Fruit fly (Drosophila melanogaster): ENCODE results near the gene BBS5.

BBS5 gene

DNA sequence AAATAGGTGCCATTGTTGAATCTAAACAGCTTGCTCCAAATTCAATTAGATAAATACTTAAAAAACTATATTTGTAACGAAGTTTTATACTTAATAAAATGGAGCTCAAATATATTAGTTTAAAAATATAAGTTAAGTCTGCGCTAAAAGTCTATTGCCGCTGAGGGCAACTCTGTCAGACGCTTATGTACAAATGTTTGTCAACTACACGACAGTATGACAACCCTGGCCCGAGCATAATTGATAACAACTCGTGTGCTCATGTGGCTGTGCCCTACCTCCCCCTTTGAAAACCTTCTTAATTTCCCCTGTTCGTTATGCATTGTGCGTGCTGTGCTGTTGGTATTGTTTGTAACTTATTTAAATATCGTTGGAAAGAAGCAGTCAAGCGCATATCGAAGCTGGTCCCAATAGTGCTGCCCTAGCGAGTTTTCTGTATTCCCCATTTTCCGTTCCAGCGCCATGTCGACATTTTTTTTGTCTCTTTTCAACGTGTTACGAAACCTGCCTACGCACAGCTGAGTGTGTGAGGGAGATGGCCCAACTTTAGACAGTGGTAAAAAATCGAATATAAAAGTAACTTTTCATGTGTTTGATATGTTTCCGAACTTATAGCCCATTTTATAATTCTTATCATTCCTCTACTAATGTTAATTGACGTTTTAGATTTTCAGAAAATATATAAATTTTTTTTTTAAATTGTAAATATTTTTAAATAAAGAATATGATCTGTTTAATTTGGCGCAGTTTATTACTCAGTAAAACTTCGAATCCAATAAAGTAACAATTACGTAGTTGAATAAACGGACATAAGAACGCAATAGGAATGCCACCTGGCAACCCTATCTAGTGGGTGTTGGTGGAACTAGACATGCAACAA is 11.1 kb upstream of the BBS5 start (continued):
- TF ChIP-seq danr (GFP tag; IDR thresholded peaks at IDR 0.05) (no peak), bowl (GFP tag; IDR thresholded peaks at IDR 0.05) (no peak), gcm2 (GFP tag; optimal IDR thresholded peaks at IDR 0.05) (peak; percentile 15), vvl (GFP tag; IDR thresholded peaks at IDR 0.05) (peak; percentile 57), dpn (GFP tag; optimal IDR thresholded peaks at IDR 0.05) (peak; percentile 40 to 50), oc (tag; optimal IDR thresholded peaks at IDR 0.05) (peak; percentile 22), CG7271 (tag; optimal IDR thresholded peaks at IDR 0.05) (peak; percentile 4), Tbp (GFP tag; optimal IDR thresholded peaks at IDR 0.05) (no peak), otp (GFP tag; IDR thresholded peaks at IDR 0.05) (peak; percentile 34; the same call in 1 of the 3 replicates), CG7839 (tag; optimal IDR thresholded peaks at IDR 0.05) (peak; percentile 83), CG12104 (GFP tag; optimal IDR thresholded peaks at IDR 0.05) (peak; percentile 58), CG7928 (GFP tag; optimal IDR thresholded peaks at IDR 0.05) (no peak), Six4 (GFP tag; optimal IDR thresholded peaks at IDR 0.05) (no peak), hb (GFP tag; IDR thresholded peaks at IDR 0.05; ENCODE audit: partially characterized antibody) (no peak), CG12155 (GFP tag; optimal IDR thresholded peaks at IDR 0.05) (peak; percentile 20), sima (GFP tag; optimal IDR thresholded peaks at IDR 0.05) (no peak), cwo (GFP tag; optimal IDR thresholded peaks at IDR 0.05) (no peak), CG32532 (GFP tag; IDR thresholded peaks at IDR 0.05) (peak; percentile 24; the same call in 1 of the 2 replicates), HmgD (GFP tag; optimal IDR thresholded peaks at IDR 0.05) (no peak), CG17912 (GFP tag; optimal IDR thresholded peaks at IDR 0.05) (no peak), lmd (GFP tag; IDR thresholded peaks at IDR 0.05) (peak; percentile 75), exex (tag; optimal IDR thresholded peaks at IDR 0.05) (peak; percentile 3), vfl (GFP tag; optimal IDR thresholded peaks at IDR 0.05) (peak; percentile 9), CG9727 (GFP tag; optimal IDR thresholded peaks at IDR 0.05) (peak; percentile 69), CG3163 (GFP tag; optimal IDR thresholded peaks at IDR 0.05) (no peak), CG4328 (GFP tag; optimal IDR thresholded peaks at IDR 0.05) (peak; percentile 37), slou (GFP tag; optimal IDR thresholded peaks at IDR 0.05) (no peak), bcd (GFP tag; optimal IDR thresholded peaks at IDR 0.05) (peak; percentile 46), CG1529 (GFP tag; optimal IDR thresholded peaks at IDR 0.05) (no peak), CG13287 (GFP tag; IDR thresholded peaks at IDR 0.05; ENCODE audit: partially characterized antibody) (0 out of 2 replicates have a peak, but pooled peaks have one; percentile 9), klu (GFP tag; IDR thresholded peaks at IDR 0.05) (peak; percentile 17; the same call in 1 of the 2 replicates), ash1 (GFP tag; optimal IDR thresholded peaks at IDR 0.05) (no peak), pita (GFP tag; optimal IDR thresholded peaks at IDR 0.05) (no peak), nerfin-2 (GFP tag; IDR thresholded peaks at IDR 0.05; ENCODE audit: partially characterized antibody) (no peak), abd-A (tag; optimal IDR thresholded peaks at IDR 0.05) (peak; percentile 43), CG18619 (GFP tag; optimal IDR thresholded peaks at IDR 0.05) (peak; percentile 38), sug (tag; optimal IDR thresholded peaks at IDR 0.05) (no peak), Hr51 (GFP tag; optimal IDR thresholded peaks at IDR 0.05) (peak; percentile 1 to 88), crc (GFP tag; optimal IDR thresholded peaks at IDR 0.05) (no peak), fd3F (GFP tag; optimal IDR thresholded peaks at IDR 0.05) (peak; percentile 57), CG11696 (GFP tag; IDR thresholded peaks at IDR 0.05) (0 out of 2 replicates have a peak, but pooled peaks have one; percentile 28), z (GFP tag; IDR thresholded peaks at IDR 0.05) (no peak; the same call in none of the 3 replicates), Bteb2 (GFP tag; optimal IDR thresholded peaks at IDR 0.05) (no peak), CG9932 (GFP tag; IDR thresholded peaks at IDR 0.05) (peak; percentile 20), wdn (GFP tag; IDR thresholded peaks at IDR 0.05) (no peak), ATbp (GFP tag; optimal IDR thresholded peaks at IDR 0.05) (peak; percentile 50), pnt (GFP tag; optimal IDR thresholded peaks at IDR 0.05) (no peak), CG11456 (GFP tag; IDR thresholded peaks at IDR 0.05) (no peak), Max (GFP tag; optimal IDR thresholded peaks at IDR 0.05) (no peak)
